Worm (Caenorhabditis elegans) whole organism, mixed stage, embryonic: Measurements from ENCODE around the gene sru-27.

ENCODE experiments used
- bed-3 ChIP-seq: fragments of 200-800 bp; sonication (Bioruptor generic); optimal IDR thresholded peaks from 3 replicates; lab custom pipeline; 2018; ENCODE audit warnings: mild to moderate bottlenecking, missing genetic modification characterization, moderate library complexity, missing compliant biosample characterization
- blmp-1 ChIP-seq: fragments of 150-350 bp; optimal IDR thresholded peaks from 2 replicates; lab custom pipeline; 2014; ENCODE audit warnings: missing biosample characterization, missing genetic modification characterization
- ceh-39 ChIP-seq: fragments of 150-350 bp; optimal IDR thresholded peaks from 2 replicates; lab custom pipeline; 2014; ENCODE audit warnings: missing biosample characterization, missing genetic modification characterization
- ceh-83 ChIP-seq: fragments of 200-800 bp; sonication (Bioruptor generic); optimal IDR thresholded peaks from 2 replicates; lab custom pipeline; 2018; ENCODE audit warnings: mild to moderate bottlenecking, missing genetic modification characterization, missing compliant biosample characterization
- drap-1 ChIP-seq: fragments of 200-800 bp; sonication (Bioruptor generic); optimal IDR thresholded peaks from 3 replicates; lab custom pipeline; 2018; ENCODE audit warnings: mild to moderate bottlenecking, missing genetic modification characterization, missing compliant biosample characterization
- elt-1 ChIP-seq: sonication (generic microtip); optimal IDR thresholded peaks from 2 replicates; lab custom pipeline; 2017; ENCODE audit warnings: missing genetic modification characterization, mild to moderate bottlenecking, missing compliant biosample characterization, antibody characterized with exemption, moderate library complexity, borderline replicate concordance; ENCODE audit not compliant: insufficient read depth
- elt-3 ChIP-seq: fragments of 150-350 bp; optimal IDR thresholded peaks from 2 replicates; lab custom pipeline; 2014; ENCODE audit warnings: missing biosample characterization, missing genetic modification characterization
- flh-1 ChIP-seq: fragments of 200-800 bp; sonication (Bioruptor generic); optimal IDR thresholded peaks from 2 replicates; lab custom pipeline; 2018; ENCODE audit warnings: mild to moderate bottlenecking, missing genetic modification characterization, moderate library complexity, missing compliant biosample characterization
- ham-2 ChIP-seq: fragments of 200-800 bp; sonication (Bioruptor generic); optimal IDR thresholded peaks from 2 replicates; lab custom pipeline; 2018; ENCODE audit warnings: mild to moderate bottlenecking, missing genetic modification characterization, missing compliant biosample characterization
- hlh-1 ChIP-seq: fragments of 150-350 bp; optimal IDR thresholded peaks from 2 replicates; lab custom pipeline; 2014; ENCODE audit warnings: missing biosample characterization, missing genetic modification reagents, missing genetic modification characterization
- lin-13 ChIP-seq: fragments of 150-350 bp; optimal IDR thresholded peaks from 2 replicates; lab custom pipeline; 2014; ENCODE audit warnings: missing biosample characterization, missing genetic modification characterization
- lin-32 ChIP-seq: fragments of 200-800 bp; sonication (Bioruptor generic); optimal IDR thresholded peaks from 2 replicates; lab custom pipeline; 2018; ENCODE audit warnings: mild to moderate bottlenecking, missing genetic modification characterization, missing compliant biosample characterization
- lsy-2 ChIP-seq: fragments of 150-350 bp; optimal IDR thresholded peaks from 2 replicates; lab custom pipeline; 2014; ENCODE audit warnings: missing biosample characterization, missing genetic modification characterization
- mab-5 ChIP-seq: fragments of 150-350 bp; optimal IDR thresholded peaks from 2 replicates; lab custom pipeline; 2014; ENCODE audit warnings: missing biosample characterization, missing genetic modification characterization
- mep-1 ChIP-seq: fragments of 150-350 bp; optimal IDR thresholded peaks from 2 replicates; lab custom pipeline; 2017; ENCODE audit warnings: missing biosample characterization, missing genetic modification reagents, missing genetic modification characterization, inconsistent platforms
- mls-2 ChIP-seq: sonication (generic microtip); optimal IDR thresholded peaks from 2 replicates; lab custom pipeline; 2016; ENCODE audit warnings: mild to moderate bottlenecking, missing genetic modification characterization, moderate library complexity, missing compliant biosample characterization
- nhr-12 ChIP-seq: fragments of 150-350 bp; optimal IDR thresholded peaks from 2 replicates; lab custom pipeline; 2014; ENCODE audit warnings: missing biosample characterization, missing genetic modification characterization
- nhr-2 ChIP-seq: fragments of 150-350 bp; optimal IDR thresholded peaks from 2 replicates; lab custom pipeline; 2014; ENCODE audit warnings: missing biosample characterization, missing genetic modification characterization
- nhr-237 ChIP-seq: fragments of 150-350 bp; optimal IDR thresholded peaks from 2 replicates; lab custom pipeline; 2014; ENCODE audit warnings: missing biosample characterization, missing genetic modification characterization
- nhr-76 ChIP-seq: sonication (generic microtip); optimal IDR thresholded peaks from 2 replicates; lab custom pipeline; 2017; ENCODE audit warnings: missing biosample characterization, missing genetic modification characterization
- pha-4 ChIP-seq: fragments of 150-350 bp; optimal IDR thresholded peaks from 2 replicates; lab custom pipeline; 2018; ENCODE audit warnings: missing biosample characterization, missing genetic modification reagents, missing genetic modification characterization
- sem-2 ChIP-seq: fragments of 200-800 bp; sonication (Bioruptor generic); optimal IDR thresholded peaks from 2 replicates; lab custom pipeline; 2018; ENCODE audit warnings: mild to moderate bottlenecking, missing genetic modification characterization, missing compliant biosample characterization
- snpc-4 ChIP-seq: fragments of 150-350 bp; optimal IDR thresholded peaks from 2 replicates; lab custom pipeline; 2014; ENCODE audit warnings: missing biosample characterization, missing genetic modification characterization
- sptf-1 ChIP-seq: sonication (generic microtip); optimal IDR thresholded peaks from 2 replicates; lab custom pipeline; 2017; ENCODE audit warnings: mild to moderate bottlenecking, missing genetic modification characterization, moderate library complexity, missing compliant biosample characterization
- unc-120 ChIP-seq: sonication (generic microtip); optimal IDR thresholded peaks from 2 replicates; lab custom pipeline; 2017; ENCODE audit warnings: missing genetic modification characterization, missing compliant biosample characterization; ENCODE audit not compliant: poor library complexity, severe bottlenecking
- unc-62 ChIP-seq: fragments of 150-350 bp; optimal IDR thresholded peaks from 2 replicates; lab custom pipeline; 2014; ENCODE audit warnings: missing biosample characterization, missing genetic modification reagents, missing genetic modification characterization
- zip-8 ChIP-seq: fragments of 150-350 bp; optimal IDR thresholded peaks from 2 replicates; lab custom pipeline; 2014; ENCODE audit warnings: missing biosample characterization, missing genetic modification characterization
- ztf-11 ChIP-seq: fragments of 150-350 bp; optimal IDR thresholded peaks from 2 replicates; lab custom pipeline; 2014; ENCODE audit warnings: missing biosample characterization, missing genetic modification characterization

The sru-27 gene

ce11 chrV:1499140-1499539, at the start of gene sru-27:
TSS of gene sru-27 (plus strand) at chrV:1499440.
- TF ChIP-seq lsy-2 = no peak
- TF ChIP-seq unc-62 (GFP tag; lab: Kevin White, UChicago) = no peak
- no peak for TF ChIP-seq elt-3 (tag; lab: Kevin White, UChicago)
- no peak for TF ChIP-seq hlh-1
- no peak for TF ChIP-seq elt-1 (tag; lab: Kevin White, UChicago)
- TF ChIP-seq, all 35 proteins: peak for 0

- TF ChIP-seq nhr-2 (tag; lab: Kevin White, UChicago) = no peak
- TF ChIP-seq sptf-1 (tag; lab: Kevin White, UChicago) = no peak
- no peak for TF ChIP-seq sem-2 (GFP tag; lab: Kevin White, UChicago)
- no peak for TF ChIP-seq nhr-237 (tag; lab: Kevin White, UChicago)
- no peak for TF ChIP-seq nhr-76 (tag; lab: Kevin White, UChicago)
- no peak for TF ChIP-seq drap-1
- TF ChIP-seq snpc-4 (tag; lab: Kevin White, UChicago) = no peak
- TF ChIP-seq ham-2 (GFP tag; lab: Kevin White, UChicago) = no peak
- no peak for TF ChIP-seq flh-1 (GFP tag; lab: Kevin White, UChicago)
- TF ChIP-seq zip-8 = no peak
- no peak for TF ChIP-seq bed-3 (GFP tag; lab: Kevin White, UChicago)
- no peak for TF ChIP-seq ceh-83
- no peak for TF ChIP-seq ceh-39 (tag; lab: Kevin White, UChicago)
Measured at ce11 chrV:1450160-1450559, 49.1 kb upstream of the sru-27 start, which contains the start of gene cnc-2. TSS of gene cnc-2 (minus strand) at chrV:1450183.

- TF ChIP-seq snpc-4 (tag; lab: Kevin White, UChicago) (no peak), zip-8 (no peak), mab-5 (tag; lab: Kevin White, UChicago) (no peak), ceh-83 (no peak), pha-4 (tag; lab: Kevin White, UChicago) (no peak), hlh-1 (no peak), unc-120 (tag; lab: Kevin White, UChicago) (no peak), flh-1 (GFP tag; lab: Kevin White, UChicago) (no peak), ham-2 (GFP tag; lab: Kevin White, UChicago) (no peak), unc-62 (GFP tag; lab: Kevin White, UChicago) (no peak), elt-3 (tag; lab: Kevin White, UChicago) (no peak), mls-2 (no peak), lin-32 (no peak), lin-13 (no peak)
Measured at ce11 chrV:1451334-1451733, 47.9 kb upstream of the sru-27 start, which contains the start of gene srj-23. TSS of gene srj-23 (plus strand) at chrV:1451634.

ce11 chrV:1454762-1455161, 44.5 kb upstream of the sru-27 start, which contains the start of gene chil-14:
TSS of gene chil-14 (plus strand) at chrV:1455062.
- TF ChIP-seq mep-1 (no peak), drap-1 (no peak), ztf-11 (tag; lab: Kevin White, UChicago) (no peak)

ce11 chrV:1455280-1455679, 44.0 kb upstream of the sru-27 start:
- TF ChIP-seq blmp-1 (no peak), nhr-12 (tag; lab: Kevin White, UChicago) (no peak)

- TF ChIP-seq nhr-2 (tag; lab: Kevin White, UChicago) (no peak), lin-13 (no peak), ceh-83 (no peak), elt-3 (tag; lab: Kevin White, UChicago) (no peak), elt-1 (tag; lab: Kevin White, UChicago) (no peak), ztf-11 (tag; lab: Kevin White, UChicago) (no peak), sptf-1 (tag; lab: Kevin White, UChicago) (no peak), nhr-76 (tag; lab: Kevin White, UChicago) (no peak), mep-1 (no peak)
Measured at ce11 chrV:1456614-1457013, 42.6 kb upstream of the sru-27 start.
